ENCODE assay signal across 2 fruit fly cellular contexts in genomic region chr3R:24284164-24284563, dm6.
TF ChIP-seq lines count a peak whose summit lies in the region.

No protein-coding gene starts in this region.

- TF ChIP-seq CTCF in whole organism, embryonic (GFP tag; optimal IDR thresholded peaks at IDR 0.05; lab: Kevin White, UChicago): no peak

TF ChIP-seq in whole organism, embryonic, 481 proteins besides CTCF, POLR2A, EP300 and RAD21:
- TF ChIP-seq Ets65A (GFP tag; lab: Kevin White, UChicago) (peak; percentile 11), CG9797 (GFP tag; optimal IDR thresholded peaks at IDR 0.05; lab: Kevin White, UChicago) (no peak), twi (tag; optimal IDR thresholded peaks at IDR 0.05; lab: Kevin White, UChicago) (peak; percentile 55), Spps (tag; optimal IDR thresholded peaks at IDR 0.05; lab: Kevin White, UChicago) (no peak), CG18262 (tag; optimal IDR thresholded peaks at IDR 0.05; lab: Kevin White, UChicago) (no peak), Blimp-1 (GFP tag; optimal IDR thresholded peaks at IDR 0.05; lab: Kevin White, UChicago) (peak; percentile 71), sens (GFP tag; lab: Kevin White, UChicago) (peak; percentile 75)

TF ChIP-seq in whole organism, prepupa, 60 proteins besides CTCF, POLR2A, EP300 and RAD21:
- TF ChIP-seq net (GFP tag; optimal IDR thresholded peaks at IDR 0.05; lab: Kevin White, UChicago) (no peak), svp (GFP tag; lab: Kevin White, UChicago) (peak; percentile 78)

Comparison
In these comparisons a context has a peak if more than half of its experiments do, and no peak if none do; other contexts are left out.
1. Of the 7 proteins assayed by ChIP-seq in both whole organism, embryonic and whole organism, prepupa: peak only in whole organism, embryonic: Blimp-1; only in whole organism, prepupa: none; in both: none; in neither: 6.